Fruit fly (Drosophila melanogaster): Measurements from ENCODE around the gene Doc3.
A peak's percentile ranks its signal among the peaks of the same experiment; 100 is the strongest.

Doc3 gene

DNA sequence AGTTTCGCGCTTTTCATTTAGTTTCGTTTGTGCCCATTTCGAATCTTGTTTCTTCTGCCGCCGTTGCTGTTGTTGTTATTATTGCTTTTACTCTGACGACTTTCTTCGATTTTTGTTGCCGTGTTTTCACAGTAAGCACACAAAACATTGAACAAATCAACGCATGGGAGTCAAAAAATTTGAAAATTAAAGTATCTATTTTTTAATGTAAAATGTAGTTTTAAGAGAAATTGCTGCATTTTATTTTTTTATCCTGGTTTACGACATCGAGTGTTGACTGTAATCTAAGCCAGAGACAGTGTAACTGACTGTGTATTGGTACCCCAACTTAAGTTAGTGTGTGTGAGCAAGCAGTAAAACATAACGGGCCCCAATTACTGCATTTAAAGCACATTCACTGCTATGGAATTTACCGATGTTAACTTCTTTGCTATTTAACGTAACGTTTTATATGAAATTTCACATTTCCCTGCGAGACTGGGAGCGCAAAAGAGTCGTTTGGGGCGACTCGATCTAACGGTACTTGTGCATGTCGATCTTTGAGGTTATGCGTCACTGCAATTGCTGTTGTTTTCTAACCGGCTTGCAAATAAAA is 8.7 kb upstream of the Doc3 start (continued):
- TF ChIP-seq CG42726 (GFP tag; IDR thresholded peaks at IDR 0.05; ENCODE audit: partially characterized antibody) (no peak), dm (GFP tag; optimal IDR thresholded peaks at IDR 0.05) (peak; percentile 10), so (GFP tag; IDR thresholded peaks at IDR 0.05) (peak; percentile 65; the same call in 2 of the 3 replicates), sr (GFP tag; IDR thresholded peaks at IDR 0.05) (no peak), CG17568 (GFP tag; optimal IDR thresholded peaks at IDR 0.05) (no peak), dan (GFP tag; IDR thresholded peaks at IDR 0.05) (no peak), kni (GFP tag; optimal IDR thresholded peaks at IDR 0.05) (no peak), CG12659 (GFP tag; optimal IDR thresholded peaks at IDR 0.05) (peak; percentile 26), Ets97D (GFP tag; optimal IDR thresholded peaks at IDR 0.05) (peak; percentile 31), Rfx (GFP tag; IDR thresholded peaks at IDR 0.05) (peak; percentile 58), B-H2 (GFP tag; optimal IDR thresholded peaks at IDR 0.05) (no peak), trh (GFP tag; optimal IDR thresholded peaks at IDR 0.05) (no peak), Hr3 (GFP tag; optimal IDR thresholded peaks at IDR 0.05) (peak; percentile 48), usp (GFP tag; optimal IDR thresholded peaks at IDR 0.05) (no peak), CG13287 (GFP tag; IDR thresholded peaks at IDR 0.05; ENCODE audit: partially characterized antibody) (no peak), CG3726 (GFP tag; IDR thresholded peaks at IDR 0.05) (0 out of 3 replicates have a peak, but pooled peaks have one; percentile 43), ci (GFP tag; IDR thresholded peaks at IDR 0.05) (peak; percentile 94), sima (GFP tag; optimal IDR thresholded peaks at IDR 0.05) (no peak), CG1529 (GFP tag; optimal IDR thresholded peaks at IDR 0.05) (peak; percentile 23), otp (GFP tag; IDR thresholded peaks at IDR 0.05) (0 out of 3 replicates have a peak, but pooled peaks have one; percentile 57), schlank (tag; optimal IDR thresholded peaks at IDR 0.05) (no peak), Lim3 (GFP tag; IDR thresholded peaks at IDR 0.05) (0 out of 2 replicates have a peak, but pooled peaks have one; percentile 13), CG3838 (GFP tag; optimal IDR thresholded peaks at IDR 0.05) (no peak), CG14965 (GFP tag; optimal IDR thresholded peaks at IDR 0.05; ENCODE audit: borderline replicate concordance) (no peak), CG13424 (tag; optimal IDR thresholded peaks at IDR 0.05) (peak; percentile 60), CoRest (tag; optimal IDR thresholded peaks at IDR 0.05) (no peak), CG6683 (GFP tag; optimal IDR thresholded peaks at IDR 0.05) (no peak), Meics (GFP tag; optimal IDR thresholded peaks at IDR 0.05) (peak; percentile 44), CG8765 (GFP tag; IDR thresholded peaks at IDR 0.05) (peak; percentile 63; the same call in 1 of the 2 replicates), CG2889 (GFP tag; IDR thresholded peaks at IDR 0.05) (0 out of 3 replicates have a peak, but pooled peaks have one; percentile 37), CG17186 (GFP tag; optimal IDR thresholded peaks at IDR 0.05) (no peak), fd96Cb (tag; optimal IDR thresholded peaks at IDR 0.05) (peak; percentile 71), CG11456 (GFP tag; IDR thresholded peaks at IDR 0.05) (peak; percentile 67; the same call in 2 of the 3 replicates), tin (GFP tag; optimal IDR thresholded peaks at IDR 0.05) (peak; percentile 53), CG13123 (GFP tag; optimal IDR thresholded peaks at IDR 0.05) (no peak), grau (tag; optimal IDR thresholded peaks at IDR 0.05) (peak; percentile 92), ash1 (GFP tag; optimal IDR thresholded peaks at IDR 0.05) (no peak), CG12236 (GFP tag; optimal IDR thresholded peaks at IDR 0.05) (no peak), PHDP (tag; optimal IDR thresholded peaks at IDR 0.05) (peak; percentile 49), Side (GFP tag; optimal IDR thresholded peaks at IDR 0.05) (peak; percentile 29), CG1832 (GFP tag; optimal IDR thresholded peaks at IDR 0.05) (no peak), CG15479 (GFP tag; optimal IDR thresholded peaks at IDR 0.05) (no peak), slp2 (GFP tag; optimal IDR thresholded peaks at IDR 0.05) (peak; percentile 40), zen (tag; optimal IDR thresholded peaks at IDR 0.05) (peak; percentile 8), Dip3 (GFP tag; optimal IDR thresholded peaks at IDR 0.05) (peak; percentile 61), CG13775 (GFP tag; optimal IDR thresholded peaks at IDR 0.05) (peak; percentile 3), insv (GFP tag; optimal IDR thresholded peaks at IDR 0.05) (no peak), Lpt (GFP tag; optimal IDR thresholded peaks at IDR 0.05) (no peak), CG2199 (GFP tag; IDR thresholded peaks at IDR 0.05) (0 out of 3 replicates have a peak, but pooled peaks have one; percentile 42), Deaf1 (tag; optimal IDR thresholded peaks at IDR 0.05) (no peak)

Data from whole organism, embryonic.